Fruit fly (Drosophila melanogaster) whole organism, embryonic: ENCODE measurements around the gene Exo70.

Experiments
- Ada2b ChIP-seq: fragments of 200-800 bp; sonication (Bioruptor generic); IDR thresholded peaks from 2 replicates; pipeline ENCODE4 v1.3.6; 2022; ENCODE audit warnings: missing biosample characterization, missing genetic modification characterization
- Atf-2 ChIP-seq: fragments of 200-800 bp; sonication (Bioruptor generic); optimal IDR thresholded peaks from 2 replicates; lab custom pipeline; 2016; ENCODE audit warnings: missing biosample characterization, missing genetic modification characterization
- CG10321 ChIP-seq: fragments of 200-800 bp; sonication (Bioruptor generic); IDR thresholded peaks from 2 replicates; pipeline ENCODE4 v1.3.6; 2022; ENCODE audit warnings: missing biosample characterization, missing genetic modification characterization
- CG10654 ChIP-seq: fragments of 200-800 bp; sonication (Bioruptor generic); optimal IDR thresholded peaks from 2 replicates; lab custom pipeline; 2016; ENCODE audit warnings: missing biosample characterization, missing genetic modification characterization
- CG11247 ChIP-seq: fragments of 200-800 bp; sonication (Bioruptor generic); IDR thresholded peaks from 2 replicates; pipeline ENCODE4 v1.3.6; 2022; ENCODE audit warnings: missing biosample characterization, missing genetic modification characterization
- CG12071 ChIP-seq: fragments of 200-800 bp; sonication (Bioruptor generic); optimal IDR thresholded peaks from 3 replicates; lab custom pipeline; 2018; ENCODE audit warnings: missing biosample characterization, mild to moderate bottlenecking, missing genetic modification characterization
- CG12744 ChIP-seq: fragments of 200-800 bp; sonication (Bioruptor generic); optimal IDR thresholded peaks from 2 replicates; lab custom pipeline; 2016; ENCODE audit warnings: missing biosample characterization, missing genetic modification characterization
- CG13894 ChIP-seq: fragments of 200-800 bp; sonication (Bioruptor generic); optimal IDR thresholded peaks from 3 replicates; lab custom pipeline; 2018; ENCODE audit warnings: missing biosample characterization, mild to moderate bottlenecking, missing genetic modification characterization, moderate library complexity
- CG14050 ChIP-seq: fragments of 200-800 bp; sonication (Bioruptor generic); IDR thresholded peaks from 3 replicates; pipeline ENCODE4 v1.3.6; 2022; ENCODE audit warnings: missing biosample characterization, missing genetic modification characterization
- CG15696 ChIP-seq: fragments of 200-800 bp; sonication (Bioruptor generic); optimal IDR thresholded peaks from 2 replicates; lab custom pipeline; 2019; ENCODE audit warnings: missing biosample characterization, mild to moderate bottlenecking, missing genetic modification characterization, moderate library complexity
- CG18476 ChIP-seq: fragments of 200-800 bp; sonication (Bioruptor generic); optimal IDR thresholded peaks from 2 replicates; lab custom pipeline; 2016; ENCODE audit warnings: missing biosample characterization, mild to moderate bottlenecking, missing genetic modification characterization
- CG2202 ChIP-seq: fragments of 200-800 bp; sonication (Bioruptor generic); optimal IDR thresholded peaks from 2 replicates; lab custom pipeline; 2018; ENCODE audit warnings: missing biosample characterization, mild to moderate bottlenecking, missing genetic modification characterization
- CG34376 ChIP-seq: fragments of 200-800 bp; sonication (Bioruptor generic); optimal IDR thresholded peaks from 2 replicates; lab custom pipeline; 2018; ENCODE audit warnings: missing biosample characterization, mild to moderate bottlenecking, missing genetic modification characterization
- CG5245 ChIP-seq: fragments of 200-800 bp; sonication (Bioruptor generic); optimal IDR thresholded peaks from 3 replicates; lab custom pipeline; 2016; ENCODE audit warnings: missing biosample characterization, missing genetic modification characterization
- CG6175 ChIP-seq: fragments of 200-800 bp; sonication (Bioruptor generic); IDR thresholded peaks from 3 replicates; pipeline ENCODE4 v1.3.6; 2022; ENCODE audit warnings: missing biosample characterization, missing genetic modification characterization
- CG8388 ChIP-seq: fragments of 200-800 bp; sonication (Bioruptor generic); optimal IDR thresholded peaks from 2 replicates; lab custom pipeline; 2019; ENCODE audit warnings: missing biosample characterization, mild to moderate bottlenecking, missing genetic modification characterization, moderate library complexity
- CG9437 ChIP-seq: fragments of 200-800 bp; sonication (Bioruptor generic); optimal IDR thresholded peaks from 2 replicates; lab custom pipeline; 2018; ENCODE audit warnings: missing biosample characterization, mild to moderate bottlenecking, missing genetic modification characterization
- CG9876 ChIP-seq: fragments of 200-800 bp; sonication (Bioruptor generic); optimal IDR thresholded peaks from 2 replicates; lab custom pipeline; 2016; ENCODE audit warnings: missing biosample characterization, missing genetic modification characterization
- CkIIα-i1 ChIP-seq: fragments of 200-800 bp; sonication (Bioruptor generic); IDR thresholded peaks from 2 replicates; pipeline ENCODE4 v1.3.6; 2022; ENCODE audit warnings: missing biosample characterization, missing genetic modification characterization
- Dip3 ChIP-seq: fragments of 200-800 bp; sonication (Bioruptor generic); optimal IDR thresholded peaks from 3 replicates; lab custom pipeline; 2016; ENCODE audit warnings: missing biosample characterization, missing genetic modification characterization
- Elba2 ChIP-seq: fragments of 200-800 bp; sonication (Bioruptor generic); optimal IDR thresholded peaks from 3 replicates; lab custom pipeline; 2016; ENCODE audit warnings: missing biosample characterization, missing genetic modification characterization
- MBD-R2 ChIP-seq: fragments of 200-800 bp; sonication (Bioruptor generic); IDR thresholded peaks from 2 replicates; pipeline ENCODE4 v1.3.6; 2022; ENCODE audit warnings: missing biosample characterization, missing genetic modification characterization
- Mes4 ChIP-seq: fragments of 200-800 bp; sonication (Bioruptor generic); optimal IDR thresholded peaks from 2 replicates; lab custom pipeline; 2016; ENCODE audit warnings: missing biosample characterization, missing genetic modification characterization
- Pdp1 ChIP-seq, 2 experiments: fragments of 200-800 bp; sonication (Bioruptor generic); optimal IDR thresholded peaks; 3 replicates each; lab custom pipeline; 2016; ENCODE audit warnings: missing biosample characterization in 2 of 2, missing genetic modification characterization in 2 of 2, mild to moderate bottlenecking in 1 of 2, moderate library complexity in 1 of 2
- Sry-β ChIP-seq: fragments of 200-800 bp; sonication (Bioruptor generic); optimal IDR thresholded peaks from 2 replicates; lab custom pipeline; 2018; ENCODE audit warnings: missing biosample characterization, mild to moderate bottlenecking, missing genetic modification characterization, moderate library complexity
- Sry-δ ChIP-seq: fragments of 200-800 bp; sonication (Bioruptor generic); optimal IDR thresholded peaks from 2 replicates; lab custom pipeline; 2016; ENCODE audit warnings: missing biosample characterization, missing genetic modification characterization
- Xbp1 ChIP-seq: fragments of 200-800 bp; sonication (Bioruptor generic); optimal IDR thresholded peaks from 3 replicates; lab custom pipeline; 2016; ENCODE audit warnings: missing biosample characterization, mild to moderate bottlenecking, missing genetic modification characterization
- ara ChIP-seq: fragments of 200-800 bp; sonication (Bioruptor generic); IDR thresholded peaks from 2 replicates; pipeline ENCODE4 v1.3.6; 2022; ENCODE audit warnings: missing biosample characterization, missing genetic modification characterization
- az2 ChIP-seq: fragments of 200-800 bp; sonication (Bioruptor generic); optimal IDR thresholded peaks from 3 replicates; lab custom pipeline; 2016; ENCODE audit warnings: missing biosample characterization, missing genetic modification characterization
- chif ChIP-seq, 2 experiments: fragments of 200-800 bp; sonication (Bioruptor generic); optimal IDR thresholded peaks; 3 replicates each; lab custom pipeline; 2016; ENCODE audit warnings: missing biosample characterization in 2 of 2, missing genetic modification characterization in 2 of 2
- crol ChIP-seq: fragments of 200-800 bp; sonication (Bioruptor generic); IDR thresholded peaks from 2 replicates; pipeline ENCODE4 v1.3.6; 2022; ENCODE audit warnings: missing biosample characterization, missing genetic modification characterization
- crp ChIP-seq, 2 experiments: fragments of 200-800 bp; sonication (Bioruptor generic); optimal IDR thresholded peaks; 2 replicates in 1 of 2; 3 replicates in 1 of 2; lab custom pipeline; 2017; ENCODE audit warnings: missing biosample characterization in 2 of 2, missing genetic modification characterization in 2 of 2, mild to moderate bottlenecking in 1 of 2, moderate library complexity in 1 of 2
- emc ChIP-seq: fragments of 200-800 bp; sonication (Bioruptor generic); optimal IDR thresholded peaks from 2 replicates; lab custom pipeline; 2016; ENCODE audit warnings: missing biosample characterization, missing genetic modification characterization
- fd64A ChIP-seq: fragments of 200-800 bp; sonication (Bioruptor generic); optimal IDR thresholded peaks from 3 replicates; lab custom pipeline; 2018; ENCODE audit warnings: missing biosample characterization, mild to moderate bottlenecking, missing genetic modification characterization
- ftz-f1 ChIP-seq: fragments of 200-800 bp; sonication (Bioruptor generic); optimal IDR thresholded peaks from 2 replicates; lab custom pipeline; 2016; ENCODE audit warnings: missing biosample characterization, missing genetic modification characterization
- gfzf ChIP-seq: fragments of 200-800 bp; sonication (Bioruptor generic); optimal IDR thresholded peaks from 2 replicates; lab custom pipeline; 2016; ENCODE audit warnings: missing biosample characterization, mild to moderate bottlenecking, missing genetic modification characterization, moderate library complexity
- insv ChIP-seq, 2 experiments: fragments of 200-800 bp; sonication (Bioruptor generic); optimal IDR thresholded peaks; 3 replicates each; lab custom pipeline; 2016 to 2018; ENCODE audit warnings: missing biosample characterization in 2 of 2, missing genetic modification characterization in 2 of 2
- kay ChIP-seq: fragments of 200-800 bp; sonication (Bioruptor generic); optimal IDR thresholded peaks from 2 replicates; lab custom pipeline; 2016; ENCODE audit warnings: missing biosample characterization, missing genetic modification characterization
- mirr ChIP-seq: fragments of 200-800 bp; sonication (Bioruptor generic); optimal IDR thresholded peaks from 3 replicates; lab custom pipeline; 2018; ENCODE audit warnings: missing biosample characterization, mild to moderate bottlenecking, missing genetic modification characterization
- nerfin-2 ChIP-seq: fragments of 200-800 bp; sonication (Bioruptor generic); IDR thresholded peaks from 2 replicates; pipeline ENCODE4 v1.3.6; 2022; ENCODE audit warnings: missing biosample characterization, missing genetic modification characterization; ENCODE audit not compliant: partially characterized antibody
- nom ChIP-seq: fragments of 200-800 bp; sonication (Bioruptor generic); optimal IDR thresholded peaks from 2 replicates; lab custom pipeline; 2017; ENCODE audit warnings: missing biosample characterization, missing genetic modification characterization, mild to moderate bottlenecking, moderate library complexity, missing genetic modification reagents
- org-1 ChIP-seq: fragments of 200-800 bp; sonication (Bioruptor generic); optimal IDR thresholded peaks from 2 replicates; lab custom pipeline; 2017; ENCODE audit warnings: missing biosample characterization, missing genetic modification characterization
- peb ChIP-seq: fragments of 200-800 bp; sonication (Bioruptor generic); IDR thresholded peaks from 2 replicates; pipeline ENCODE4 v1.3.6; 2022; ENCODE audit warnings: missing biosample characterization, missing genetic modification characterization
- pros ChIP-seq: fragments of 200-800 bp; sonication (Bioruptor generic); optimal IDR thresholded peaks from 3 replicates; lab custom pipeline; 2019; ENCODE audit warnings: missing biosample characterization, mild to moderate bottlenecking, missing genetic modification characterization, moderate library complexity
- scrt ChIP-seq: fragments of 200-800 bp; sonication (Bioruptor generic); optimal IDR thresholded peaks from 2 replicates; lab custom pipeline; 2018; ENCODE audit warnings: missing biosample characterization, mild to moderate bottlenecking, missing genetic modification characterization, moderate library complexity
- tin ChIP-seq: fragments of 200-800 bp; sonication (Bioruptor generic); optimal IDR thresholded peaks from 3 replicates; lab custom pipeline; 2016; ENCODE audit warnings: missing biosample characterization, missing genetic modification characterization
- unpg ChIP-seq: fragments of 200-800 bp; sonication (Bioruptor generic); optimal IDR thresholded peaks from 3 replicates; lab custom pipeline; 2018; ENCODE audit warnings: missing biosample characterization, mild to moderate bottlenecking, missing genetic modification characterization, moderate library complexity
- z ChIP-seq: fragments of 200-800 bp; sonication (Bioruptor generic); IDR thresholded peaks from 3 replicates; pipeline ENCODE4 v1.3.6; 2022; ENCODE audit warnings: missing biosample characterization, missing genetic modification characterization

Gene Exo70

DNA sequence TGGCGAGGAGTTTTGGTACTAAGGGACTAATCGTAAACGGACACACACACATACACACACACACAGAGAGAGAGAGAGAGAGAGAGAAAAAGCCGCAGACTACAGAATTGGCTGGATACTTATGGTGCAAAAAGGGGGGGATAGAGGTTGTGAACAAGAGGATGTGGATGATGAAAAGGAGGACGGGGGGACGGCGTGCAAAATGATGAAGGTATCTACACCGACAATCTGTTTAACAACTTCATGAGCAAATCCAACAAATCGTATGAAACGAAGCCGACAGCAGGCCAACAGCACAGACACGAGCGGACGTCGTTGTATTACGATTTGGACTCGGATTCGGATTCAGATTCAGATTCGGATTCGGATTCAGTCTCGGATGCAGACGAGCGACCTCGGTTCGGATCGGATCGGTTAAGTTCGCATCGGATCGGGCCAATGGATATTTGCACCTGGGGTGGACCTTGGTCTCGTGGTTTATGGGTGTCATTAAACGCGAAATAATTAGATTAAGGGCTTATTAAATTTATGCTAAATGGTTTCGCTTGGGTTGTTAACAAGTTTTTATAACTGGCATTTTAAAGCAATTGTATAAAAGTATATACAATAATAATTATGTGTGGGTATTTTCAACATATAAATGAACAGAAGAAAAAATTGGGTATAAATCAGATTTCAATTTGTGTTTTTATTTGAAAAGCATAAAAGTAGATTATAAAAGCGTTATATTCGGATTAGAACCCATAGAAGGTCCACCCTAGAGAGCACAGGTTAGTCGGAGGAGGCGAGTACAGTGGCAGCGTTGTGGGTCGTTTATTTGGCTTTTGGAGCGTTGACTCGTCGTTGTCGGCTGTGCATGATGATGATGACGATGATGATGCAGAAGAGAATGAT, 43.6 kb downstream of the Exo70 start (continued):
- TF ChIP-seq scrt (GFP tag; lab: Kevin White, UChicago) (peak; percentile 84), crol (GFP tag; lab: Robert Waterston, UW) (peak; percentile 80), CG13894 (peak; percentile 97), nerfin-2 (no peak), mirr (GFP tag; lab: Kevin White, UChicago) (peak; percentile 48), CG34376 (GFP tag; lab: Kevin White, UChicago) (peak; percentile 74), insv (GFP tag; optimal IDR thresholded peaks at IDR 0.05; lab: Kevin White, UChicago) (peak in 1 of 2 experiments; percentile 47), CG6175 (GFP tag; lab: Robert Waterston, UW) (peak; percentile 75; the same call in 2 of the 3 replicates), CG9437 (GFP tag; lab: Kevin White, UChicago) (peak; percentile 82), nom (GFP tag; lab: Kevin White, UChicago) (peak; percentile 97), peb (GFP tag; lab: Robert Waterston, UW) (no peak; the same call in 1 of the 2 replicates), Mes4 (peak; percentile 34), org-1 (GFP tag; lab: Kevin White, UChicago) (peak; percentile 92), Pdp1 (GFP tag; optimal IDR thresholded peaks at IDR 0.05; lab: Kevin White, UChicago) (peak; percentile 57 to 67), CkIIα-i1 (GFP tag; lab: Robert Waterston, UW) (no peak), tin (GFP tag; lab: Kevin White, UChicago) (peak; percentile 83), CG12071 (GFP tag; lab: Kevin White, UChicago) (peak; percentile 78), CG5245 (GFP tag; lab: Kevin White, UChicago) (peak; percentile 71), CG10321 (GFP tag; lab: Robert Waterston, UW) (no peak), CG18476 (GFP tag; lab: Kevin White, UChicago) (peak; percentile 89), chif (GFP tag; optimal IDR thresholded peaks at IDR 0.05; lab: Kevin White, UChicago) (peak; percentile 34 to 44), Dip3 (peak; percentile 25), CG11247 (GFP tag; lab: Robert Waterston, UW) (peak; percentile 69), Sry-δ (GFP tag; lab: Kevin White, UChicago) (peak; percentile 17), CG15696 (tag; lab: Kevin White, UChicago) (peak; percentile 40), crp (GFP tag; optimal IDR thresholded peaks at IDR 0.05; lab: Kevin White, UChicago) (peak in 1 of 2 experiments; percentile 29), CG8388 (GFP tag; lab: Kevin White, UChicago) (peak; percentile 84), az2 (peak; percentile 81), gfzf (no peak), CG9876 (GFP tag; lab: Kevin White, UChicago) (no peak), unpg (GFP tag; lab: Kevin White, UChicago) (peak; percentile 90), emc (GFP tag; lab: Kevin White, UChicago) (no peak), CG14050 (peak; percentile 67), MBD-R2 (peak; percentile 47), ftz-f1 (GFP tag; lab: Kevin White, UChicago) (no peak), Xbp1 (peak; percentile 72), kay (GFP tag; lab: Kevin White, UChicago) (peak; percentile 64), pros (GFP tag; lab: Kevin White, UChicago) (peak; percentile 7), CG10654 (peak; percentile 83), CG2202 (peak; percentile 70), Elba2 (no peak), z (GFP tag; lab: Robert Waterston, UW) (no peak), Sry-β (GFP tag; lab: Kevin White, UChicago) (no peak), fd64A (peak; percentile 56), ara (no peak; the same call in 1 of the 2 replicates), Atf-2 (peak; percentile 19), CG12744 (GFP tag; lab: Kevin White, UChicago) (peak; percentile 43), Ada2b (peak; percentile 67)
